Worm (Caenorhabditis elegans) whole organism, L3 larva: Measurements from ENCODE around the gene F31F7.1.

ENCODE experiments used
- R02D3.7 ChIP-seq: fragments of 150-350 bp; optimal IDR thresholded peaks from 2 replicates; lab custom pipeline; 2014; ENCODE audit warnings: missing biosample characterization, missing genetic modification characterization
- ama-1 ChIP-seq: fragments of 150-350 bp; optimal IDR thresholded peaks from 2 replicates; lab custom pipeline; 2018
- ceh-16 ChIP-seq: sonication (generic microtip); optimal IDR thresholded peaks from 2 replicates; lab custom pipeline; 2017; ENCODE audit warnings: missing biosample characterization, missing genetic modification characterization
- ceh-28 ChIP-seq: fragments of 150-350 bp; optimal IDR thresholded peaks from 2 replicates; lab custom pipeline; 2014; ENCODE audit warnings: missing biosample characterization, missing genetic modification reagents, missing genetic modification characterization
- ceh-82 ChIP-seq: fragments of 150-350 bp; optimal IDR thresholded peaks from 2 replicates; lab custom pipeline; 2014; ENCODE audit warnings: missing biosample characterization, missing genetic modification characterization
- daf-12 ChIP-seq: fragments of 150-350 bp; optimal IDR thresholded peaks from 2 replicates; lab custom pipeline; 2014; ENCODE audit warnings: missing biosample characterization, missing genetic modification reagents, missing genetic modification characterization
- egl-27 ChIP-seq: sonication (generic microtip); optimal IDR thresholded peaks from 4 replicates; lab custom pipeline; 2017; ENCODE audit warnings: missing biosample characterization, missing genetic modification reagents, missing genetic modification characterization
- egl-5 ChIP-seq: fragments of 150-350 bp; optimal IDR thresholded peaks from 2 replicates; lab custom pipeline; 2017; ENCODE audit warnings: missing biosample characterization, missing genetic modification reagents, missing genetic modification characterization, inconsistent platforms
- elt-1 ChIP-seq: fragments of 150-350 bp; optimal IDR thresholded peaks from 2 replicates; lab custom pipeline; 2014; ENCODE audit warnings: missing biosample characterization, missing genetic modification characterization
- elt-2 ChIP-seq: sonication (generic microtip); optimal IDR thresholded peaks from 2 replicates; lab custom pipeline; 2016; ENCODE audit warnings: missing genetic modification reagents, mild to moderate bottlenecking, missing genetic modification characterization, missing compliant biosample characterization
- elt-3 ChIP-seq, 3 experiments: fragments of 150-350 bp in 1 of 3; sonication (generic microtip) in 2 of 3; optimal IDR thresholded peaks; 2 replicates in 2 of 3; 4 replicates in 1 of 3; lab custom pipeline; 2014 to 2017; ENCODE audit warnings: missing biosample characterization in 3 of 3, missing genetic modification characterization in 3 of 3
- fkh-10 ChIP-seq: sonication (generic microtip); optimal IDR thresholded peaks from 2 replicates; lab custom pipeline; 2017; ENCODE audit warnings: missing biosample characterization, missing genetic modification reagents, missing genetic modification characterization
- hmg-11 ChIP-seq: sonication (generic microtip); optimal IDR thresholded peaks from 2 replicates; lab custom pipeline; 2016; ENCODE audit warnings: missing genetic modification characterization, missing compliant biosample characterization
- jun-1 ChIP-seq: fragments of 150-350 bp; optimal IDR thresholded peaks from 2 replicates; lab custom pipeline; 2014; ENCODE audit warnings: missing biosample characterization, missing genetic modification reagents, missing genetic modification characterization
- lin-15B ChIP-seq: fragments of 150-350 bp; optimal IDR thresholded peaks from 2 replicates; lab custom pipeline; 2014; ENCODE audit warnings: missing biosample characterization, missing genetic modification characterization
- lin-39 ChIP-seq: fragments of 150-350 bp; optimal IDR thresholded peaks from 2 replicates; lab custom pipeline; 2018; ENCODE audit warnings: missing biosample characterization, missing genetic modification reagents, missing genetic modification characterization
- lsy-12 ChIP-seq: sonication (generic microtip); optimal IDR thresholded peaks from 2 replicates; lab custom pipeline; 2016; ENCODE audit warnings: mild to moderate bottlenecking, missing genetic modification characterization, missing compliant biosample characterization
- mdl-1 ChIP-seq: fragments of 150-350 bp; optimal IDR thresholded peaks from 2 replicates; lab custom pipeline; 2014; ENCODE audit warnings: missing biosample characterization, missing genetic modification characterization
- mml-1 ChIP-seq: fragments of 150-350 bp; sonication (generic microtip); optimal IDR thresholded peaks from 3 replicates; lab custom pipeline; 2014; ENCODE audit warnings: missing biosample characterization, missing genetic modification characterization
- nfya-1 ChIP-seq: sonication (generic microtip); optimal IDR thresholded peaks from 2 replicates; lab custom pipeline; 2017; ENCODE audit warnings: missing genetic modification characterization, mild to moderate bottlenecking, missing compliant biosample characterization, antibody characterized with exemption, moderate library complexity; ENCODE audit not compliant: insufficient read depth
- nhr-11 ChIP-seq: fragments of 150-350 bp; optimal IDR thresholded peaks from 2 replicates; lab custom pipeline; 2014; ENCODE audit warnings: missing biosample characterization, missing genetic modification characterization
- nhr-12 ChIP-seq: fragments of 150-350 bp; optimal IDR thresholded peaks from 2 replicates; lab custom pipeline; 2014; ENCODE audit warnings: missing biosample characterization, missing genetic modification characterization
- nhr-23 ChIP-seq: fragments of 150-350 bp; optimal IDR thresholded peaks from 2 replicates; lab custom pipeline; 2014; ENCODE audit warnings: missing biosample characterization, missing genetic modification reagents, missing genetic modification characterization
- nhr-237 ChIP-seq: fragments of 150-350 bp; optimal IDR thresholded peaks from 2 replicates; lab custom pipeline; 2014; ENCODE audit warnings: missing biosample characterization, missing genetic modification characterization
- nhr-25 ChIP-seq: sonication (generic microtip); optimal IDR thresholded peaks from 2 replicates; lab custom pipeline; 2017; ENCODE audit warnings: missing biosample characterization, missing genetic modification characterization
- nhr-28 ChIP-seq: fragments of 150-350 bp; optimal IDR thresholded peaks from 2 replicates; lab custom pipeline; 2014; ENCODE audit warnings: missing biosample characterization, missing genetic modification characterization
- nhr-43 ChIP-seq: sonication (generic microtip); optimal IDR thresholded peaks from 2 replicates; lab custom pipeline; 2016; ENCODE audit warnings: mild to moderate bottlenecking, missing genetic modification characterization, missing compliant biosample characterization; ENCODE audit not compliant: poor library complexity, severe bottlenecking
- nhr-67 ChIP-seq: fragments of 150-350 bp; optimal IDR thresholded peaks from 2 replicates; lab custom pipeline; 2014; ENCODE audit warnings: missing biosample characterization, missing genetic modification characterization
- nhr-76 ChIP-seq: fragments of 150-350 bp; sonication (generic microtip); optimal IDR thresholded peaks from 5 replicates; lab custom pipeline; 2014; ENCODE audit warnings: missing biosample characterization, missing genetic modification characterization
- nhr-77 ChIP-seq: fragments of 150-350 bp; optimal IDR thresholded peaks from 2 replicates; lab custom pipeline; 2014; ENCODE audit warnings: missing biosample characterization, missing genetic modification characterization
- pha-4 ChIP-seq: fragments of 150-350 bp; optimal IDR thresholded peaks from 2 replicates; lab custom pipeline; 2014; ENCODE audit warnings: missing biosample characterization, missing genetic modification reagents, missing genetic modification characterization
- pqm-1 ChIP-seq: fragments of 150-350 bp; optimal IDR thresholded peaks from 2 replicates; lab custom pipeline; 2017; ENCODE audit warnings: missing biosample characterization, missing genetic modification characterization, inconsistent platforms
- sea-2 ChIP-seq: fragments of 150-350 bp; sonication (generic microtip); optimal IDR thresholded peaks from 4 replicates; lab custom pipeline; 2014; ENCODE audit warnings: missing biosample characterization, missing genetic modification reagents, missing genetic modification characterization
- skn-1 ChIP-seq: fragments of 150-350 bp; optimal IDR thresholded peaks from 2 replicates; lab custom pipeline; 2014; ENCODE audit warnings: missing biosample characterization, missing genetic modification characterization
- snpc-4 ChIP-seq: fragments of 150-350 bp; optimal IDR thresholded peaks from 2 replicates; lab custom pipeline; 2014; ENCODE audit warnings: missing biosample characterization, missing genetic modification characterization
- tbx-2 ChIP-seq: sonication (generic microtip); optimal IDR thresholded peaks from 2 replicates; lab custom pipeline; 2016; ENCODE audit warnings: mild to moderate bottlenecking, missing genetic modification characterization, missing compliant biosample characterization
- unc-62 ChIP-seq: fragments of 150-350 bp; sonication (generic microtip); optimal IDR thresholded peaks from 4 replicates; lab custom pipeline; 2014; ENCODE audit warnings: missing biosample characterization, missing genetic modification reagents, missing genetic modification characterization
- zag-1 ChIP-seq: fragments of 150-350 bp; optimal IDR thresholded peaks from 2 replicates; lab custom pipeline; 2014; ENCODE audit warnings: missing biosample characterization, missing genetic modification characterization
- ztf-4 ChIP-seq: fragments of 150-350 bp; optimal IDR thresholded peaks from 2 replicates; lab custom pipeline; 2014; ENCODE audit warnings: missing biosample characterization, missing genetic modification characterization

The F31F7.1 gene

DNA sequence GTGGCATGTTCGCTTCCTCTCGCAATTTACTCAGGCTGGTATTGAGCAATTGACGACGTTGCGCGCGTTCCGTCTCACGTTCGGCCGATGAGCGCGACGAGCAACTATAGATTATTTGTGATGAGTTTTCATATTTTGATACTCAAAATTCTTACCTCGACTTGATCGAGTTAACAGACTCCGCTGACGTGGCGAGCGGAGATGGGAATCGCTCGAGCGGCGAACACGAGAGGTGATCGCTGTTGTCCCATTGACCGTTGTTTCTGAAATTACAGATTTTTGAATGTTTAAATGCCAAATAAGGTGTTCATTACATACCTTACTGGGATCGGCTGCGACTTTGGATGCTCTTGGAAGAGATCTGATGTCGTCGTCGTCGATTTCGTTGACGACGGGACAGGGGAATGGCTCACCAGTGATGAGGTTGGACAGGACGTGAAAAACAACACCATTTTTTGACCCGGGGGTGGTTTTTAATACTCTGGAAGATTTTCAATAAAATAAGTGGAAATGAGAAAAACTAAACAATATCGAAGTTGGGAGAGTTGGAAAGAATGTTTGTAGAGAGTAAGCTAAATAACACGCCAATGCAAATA is 49.6 kb upstream of the F31F7.1 start, which contains the start of gene W06H8.6:
Gene W06H8.6, minus strand, starts transcription at position 481 of the 596 bp plus-strand sequence.
- TF ChIP-seq nhr-12: no peak
- no peak for TF ChIP-seq daf-12 (tag; lab: Kevin White, UChicago)
- TF ChIP-seq nhr-43 (tag; lab: Kevin White, UChicago): peak; percentile 34
- no peak for TF ChIP-seq ceh-16 (tag; lab: Kevin White, UChicago)
- peak; percentile 87 for TF ChIP-seq ama-1 (lab: Kevin White, UChicago)
- peak; percentile 52 for TF ChIP-seq pha-4
- no peak for TF ChIP-seq pqm-1 (tag; lab: Kevin White, UChicago)
- no peak for TF ChIP-seq R02D3.7 (tag; lab: Kevin White, UChicago)
- peak; percentile 28 for TF ChIP-seq egl-5 (tag; lab: Kevin White, UChicago)
- peak; percentile 35 for TF ChIP-seq lsy-12 (tag; lab: Kevin White, UChicago)
- no peak for TF ChIP-seq nfya-1 (tag; lab: Kevin White, UChicago)
- TF ChIP-seq jun-1 (tag; lab: Kevin White, UChicago): peak; percentile 24
- TF ChIP-seq fkh-10: no peak
- no peak for TF ChIP-seq sea-2
- no peak for TF ChIP-seq nhr-76 (tag; lab: Kevin White, UChicago)
- no peak for TF ChIP-seq elt-2 (tag; lab: Kevin White, UChicago)
- no peak for TF ChIP-seq mml-1 (tag; lab: Kevin White, UChicago)
- TF ChIP-seq lin-39: no peak
- TF ChIP-seq, all 47 proteins: peak for 6

DNA sequence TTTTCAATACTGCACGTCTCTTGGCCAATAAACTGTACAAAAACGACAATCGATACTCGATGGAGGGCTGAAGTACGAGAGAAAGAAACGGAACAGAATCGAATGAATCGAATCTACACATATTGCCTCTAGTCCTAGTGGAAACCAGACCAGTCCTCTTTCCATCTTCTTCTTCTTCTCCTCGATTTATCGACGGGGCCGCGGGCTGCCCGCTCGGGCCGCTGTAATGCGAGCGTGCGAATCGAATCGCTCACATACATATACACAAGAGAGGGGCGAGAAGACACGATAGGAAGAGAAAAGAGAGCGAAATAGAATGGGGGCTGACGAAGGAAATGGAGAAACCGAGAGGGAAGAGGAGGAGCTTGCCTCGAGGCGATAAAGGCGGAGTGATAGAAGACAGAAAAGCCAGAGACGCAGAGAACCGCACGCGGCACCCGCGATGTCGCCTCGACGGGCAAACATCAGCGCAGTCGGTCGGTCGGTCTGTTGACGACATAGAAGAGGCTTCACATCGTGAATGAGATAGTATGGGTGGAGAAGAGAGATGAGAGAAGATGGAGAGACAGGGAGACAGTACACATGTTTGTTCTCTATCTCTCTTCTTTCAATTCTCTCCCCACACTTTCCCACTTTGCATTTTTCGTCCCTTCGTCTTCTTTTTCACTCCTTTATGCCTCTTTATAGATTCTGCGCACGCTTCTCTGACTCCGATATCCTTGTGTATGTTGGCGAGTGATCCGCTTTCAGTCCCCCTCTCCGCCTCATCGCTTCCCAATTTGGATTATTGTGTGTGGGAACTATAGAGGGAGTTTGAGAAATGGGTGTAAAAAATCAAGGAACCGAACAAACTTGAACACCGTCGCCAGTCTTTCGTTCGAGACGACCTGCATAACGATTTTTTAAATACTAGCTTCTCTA is 48.7 kb upstream of the F31F7.1 start:
- TF ChIP-seq egl-27 (tag; lab: Kevin White, UChicago): no peak
- TF ChIP-seq nhr-28 (tag; lab: Kevin White, UChicago): no peak
- TF ChIP-seq mdl-1: peak; percentile 95
- no peak for TF ChIP-seq daf-12 (tag; lab: Kevin White, UChicago)
- peak; percentile 93 for TF ChIP-seq pqm-1 (tag; lab: Kevin White, UChicago)
- TF ChIP-seq ama-1 (lab: Kevin White, UChicago): peak; percentile 99
- TF ChIP-seq nhr-77 (tag; lab: Kevin White, UChicago): no peak
- TF ChIP-seq ceh-28: peak; percentile 62
- TF ChIP-seq elt-2 (tag; lab: Kevin White, UChicago): peak; percentile 86
- no peak for TF ChIP-seq nhr-67 (tag; lab: Kevin White, UChicago)
- TF ChIP-seq lin-39: peak; percentile 96
- TF ChIP-seq egl-5 (tag; lab: Kevin White, UChicago): peak; percentile 59
- TF ChIP-seq nhr-12: no peak
- peak; percentile 91 for TF ChIP-seq nfya-1 (tag; lab: Kevin White, UChicago)
- TF ChIP-seq nhr-43 (tag; lab: Kevin White, UChicago): peak; percentile 91
- TF ChIP-seq nhr-25: peak; percentile 73
- peak; percentile 92 for TF ChIP-seq nhr-23 (tag; lab: Kevin White, UChicago)
- TF ChIP-seq mml-1 (tag; lab: Kevin White, UChicago): no peak
- peak; percentile 84 for TF ChIP-seq ztf-4 (tag; lab: Kevin White, UChicago)
- peak; percentile 97 for TF ChIP-seq pha-4
- peak; percentile 97 for TF ChIP-seq hmg-11
- peak; percentile 96 for TF ChIP-seq jun-1 (tag; lab: Kevin White, UChicago)
- TF ChIP-seq lin-15B: peak; percentile 24
- TF ChIP-seq elt-3 (tag; optimal IDR thresholded peaks at IDR 0.05; lab: Kevin White, UChicago): peak in 1 of 3 experiments; percentile 20
- TF ChIP-seq unc-62: peak; percentile 75
- TF ChIP-seq ceh-82 (tag; lab: Kevin White, UChicago): peak; percentile 59
- TF ChIP-seq skn-1 (tag; lab: Kevin White, UChicago): peak; percentile 22
- TF ChIP-seq fkh-10: peak; percentile 83
- peak; percentile 27 for TF ChIP-seq ceh-16 (tag; lab: Kevin White, UChicago)
- TF ChIP-seq nhr-76 (tag; lab: Kevin White, UChicago): no peak
- peak; percentile 90 for TF ChIP-seq tbx-2
- TF ChIP-seq R02D3.7 (tag; lab: Kevin White, UChicago): peak; percentile 71
- TF ChIP-seq lsy-12 (tag; lab: Kevin White, UChicago): peak; percentile 96
- peak; percentile 66 for TF ChIP-seq snpc-4 (tag; lab: Kevin White, UChicago)
- TF ChIP-seq elt-1: peak; percentile 86
- TF ChIP-seq nhr-11 (tag; lab: Kevin White, UChicago): peak; percentile 93
- TF ChIP-seq zag-1 (tag; lab: Kevin White, UChicago): peak; percentile 85
- no peak for TF ChIP-seq nhr-237 (tag; lab: Kevin White, UChicago)
